Fruit fly (Drosophila melanogaster) whole organism, embryonic: ENCODE measurements around the gene CG13392.
A peak's percentile ranks its signal among the peaks of the same experiment; 100 is the strongest.

Source experiments
- ATbp ChIP-seq: fragments of 200-800 bp; sonication (Bioruptor generic); optimal IDR thresholded peaks from 2 replicates; lab custom pipeline; 2017; ENCODE audit warnings: missing biosample characterization, mild to moderate bottlenecking, missing genetic modification characterization, missing genetic modification reagents
- CG11504 ChIP-seq: fragments of 200-800 bp; sonication (Bioruptor generic); optimal IDR thresholded peaks from 3 replicates; lab custom pipeline; 2019; ENCODE audit warnings: missing biosample characterization, mild to moderate bottlenecking, missing genetic modification characterization, moderate library complexity
- CG12391 ChIP-seq: fragments of 200-800 bp; sonication (Bioruptor generic); optimal IDR thresholded peaks from 3 replicates; lab custom pipeline; 2018; ENCODE audit warnings: missing biosample characterization, mild to moderate bottlenecking, missing genetic modification characterization, moderate library complexity
- CG12659 ChIP-seq: fragments of 200-800 bp; sonication (Bioruptor generic); optimal IDR thresholded peaks from 3 replicates; lab custom pipeline; 2017; ENCODE audit warnings: mild to moderate bottlenecking, missing biosample characterization, missing genetic modification reagents, missing genetic modification characterization
- CG14860 ChIP-seq: fragments of 200-800 bp; sonication (Bioruptor generic); IDR thresholded peaks from 3 replicates; pipeline ENCODE4 v1.3.6; 2022; ENCODE audit warnings: missing biosample characterization, missing genetic modification characterization; ENCODE audit not compliant: partially characterized antibody
- CG15269 ChIP-seq: fragments of 200-800 bp; sonication (Bioruptor generic); optimal IDR thresholded peaks from 2 replicates; lab custom pipeline; 2018; ENCODE audit warnings: missing biosample characterization, mild to moderate bottlenecking, missing genetic modification characterization, moderate library complexity
- CG18619 ChIP-seq: fragments of 200-800 bp; sonication (Bioruptor generic); optimal IDR thresholded peaks from 3 replicates; lab custom pipeline; 2017; ENCODE audit warnings: missing biosample characterization, mild to moderate bottlenecking, missing genetic modification characterization
- CG30403 ChIP-seq: fragments of 200-800 bp; sonication (Bioruptor generic); optimal IDR thresholded peaks from 3 replicates; lab custom pipeline; 2016; ENCODE audit warnings: missing biosample characterization, missing genetic modification characterization
- CG33557 ChIP-seq: fragments of 200-800 bp; sonication (Bioruptor generic); optimal IDR thresholded peaks from 2 replicates; lab custom pipeline; 2019; ENCODE audit warnings: missing biosample characterization, mild to moderate bottlenecking, missing genetic modification characterization, moderate library complexity
- CG3995 ChIP-seq: fragments of 200-800 bp; sonication (Bioruptor generic); optimal IDR thresholded peaks from 3 replicates; lab custom pipeline; 2016; ENCODE audit warnings: missing biosample characterization, missing genetic modification characterization
- CG4360 ChIP-seq: fragments of 200-800 bp; sonication (Bioruptor generic); IDR thresholded peaks from 2 replicates; pipeline ENCODE4 v1.3.6; 2022; ENCODE audit warnings: missing biosample characterization, missing genetic modification characterization
- CG5180 ChIP-seq: fragments of 200-800 bp; sonication (Bioruptor generic); optimal IDR thresholded peaks from 3 replicates; lab custom pipeline; 2017; ENCODE audit warnings: missing biosample characterization, missing genetic modification characterization, mild to moderate bottlenecking, moderate library complexity, missing genetic modification reagents
- CG7839 ChIP-seq: fragments of 200-800 bp; sonication (Bioruptor generic); optimal IDR thresholded peaks from 3 replicates; lab custom pipeline; 2018; ENCODE audit warnings: missing biosample characterization, mild to moderate bottlenecking, missing genetic modification characterization, moderate library complexity
- CG8281 ChIP-seq: fragments of 200-800 bp; sonication (Bioruptor generic); optimal IDR thresholded peaks from 2 replicates; lab custom pipeline; 2018; ENCODE audit warnings: missing biosample characterization, mild to moderate bottlenecking, missing genetic modification characterization, moderate library complexity
- CG9932 ChIP-seq: fragments of 200-800 bp; sonication (Bioruptor generic); IDR thresholded peaks from 2 replicates; pipeline ENCODE4 v1.3.6; 2022; ENCODE audit warnings: missing biosample characterization, missing genetic modification characterization
- CoRest ChIP-seq: fragments of 200-800 bp; sonication (Bioruptor generic); optimal IDR thresholded peaks from 3 replicates; lab custom pipeline; 2018; ENCODE audit warnings: missing biosample characterization, mild to moderate bottlenecking, missing genetic modification characterization, moderate library complexity
- D19B ChIP-seq: fragments of 200-800 bp; sonication (Bioruptor generic); optimal IDR thresholded peaks from 2 replicates; lab custom pipeline; 2017; ENCODE audit warnings: missing biosample characterization, mild to moderate bottlenecking, missing genetic modification characterization
- Dip2 ChIP-seq: fragments of 200-800 bp; sonication (Bioruptor generic); IDR thresholded peaks from 2 replicates; pipeline ENCODE4 v1.3.6; 2022; ENCODE audit warnings: missing biosample characterization, missing genetic modification characterization
- Ets65A ChIP-seq: fragments of 200-800 bp; sonication (Bioruptor generic); peaks from one replicate; lab custom pipeline; 2016; ENCODE audit warnings: missing biosample characterization, missing genetic modification characterization
- Hr3 ChIP-seq: fragments of 200-800 bp; sonication (Bioruptor generic); optimal IDR thresholded peaks from 3 replicates; lab custom pipeline; 2016; ENCODE audit warnings: missing biosample characterization, missing genetic modification characterization
- Med ChIP-seq: fragments of 200-800 bp; sonication (Bioruptor generic); peaks from one replicate; lab custom pipeline; 2016; ENCODE audit warnings: missing biosample characterization, missing genetic modification characterization, mild to moderate bottlenecking, inconsistent platforms, moderate library complexity
- Oli ChIP-seq: fragments of 200-800 bp; sonication (Bioruptor generic); optimal IDR thresholded peaks from 2 replicates; lab custom pipeline; 2018; ENCODE audit warnings: missing biosample characterization, mild to moderate bottlenecking, missing genetic modification characterization, moderate library complexity
- PHDP ChIP-seq: fragments of 200-800 bp; sonication (Bioruptor generic); optimal IDR thresholded peaks from 3 replicates; lab custom pipeline; 2018; ENCODE audit warnings: missing biosample characterization, mild to moderate bottlenecking, missing genetic modification characterization, moderate library complexity
- Rfx ChIP-seq: fragments of 200-800 bp; sonication (Bioruptor generic); IDR thresholded peaks from 2 replicates; pipeline ENCODE4 v1.3.6; 2022; ENCODE audit warnings: missing biosample characterization, missing genetic modification characterization
- Rx ChIP-seq: fragments of 200-800 bp; sonication (Bioruptor generic); IDR thresholded peaks from 2 replicates; pipeline ENCODE4 v1.3.6; 2022; ENCODE audit warnings: missing biosample characterization, missing genetic modification characterization
- Sox102F ChIP-seq: fragments of 200-800 bp; sonication (Bioruptor generic); optimal IDR thresholded peaks from 2 replicates; lab custom pipeline; 2018; ENCODE audit warnings: missing biosample characterization, mild to moderate bottlenecking, missing genetic modification characterization, moderate library complexity
- Tbp ChIP-seq: fragments of >200 bp; optimal IDR thresholded peaks from 2 replicates; lab custom pipeline; 2018; ENCODE audit warnings: missing biosample characterization, missing genetic modification characterization
- Trl ChIP-seq, 3 experiments: fragments of >200 bp in 2 of 3; fragments of 200-800 bp in 1 of 3; sonication (Bioruptor generic) in 1 of 3; optimal IDR thresholded peaks; 2 replicates in 1 of 3; 3 replicates in 2 of 3; lab custom pipeline; 2016 to 2017; ENCODE audit warnings: missing biosample characterization in 1 of 3, missing genetic modification characterization in 1 of 3
- az2 ChIP-seq: fragments of 200-800 bp; sonication (Bioruptor generic); optimal IDR thresholded peaks from 3 replicates; lab custom pipeline; 2016; ENCODE audit warnings: missing biosample characterization, missing genetic modification characterization
- br ChIP-seq: fragments of >200 bp; optimal IDR thresholded peaks from 2 replicates; lab custom pipeline; 2017
- chm ChIP-seq: fragments of 200-800 bp; sonication (Bioruptor generic); IDR thresholded peaks from 2 replicates; pipeline ENCODE4 v1.3.6; 2022; ENCODE audit warnings: missing biosample characterization, missing genetic modification characterization
- crol ChIP-seq: fragments of 200-800 bp; sonication (Bioruptor generic); IDR thresholded peaks from 2 replicates; pipeline ENCODE4 v1.3.6; 2022; ENCODE audit warnings: missing biosample characterization, missing genetic modification characterization
- cwo ChIP-seq: fragments of 200-800 bp; sonication (Bioruptor generic); optimal IDR thresholded peaks from 3 replicates; lab custom pipeline; 2017; ENCODE audit warnings: missing biosample characterization, missing genetic modification characterization, mild to moderate bottlenecking, moderate library complexity, missing genetic modification reagents
- danr ChIP-seq: fragments of 200-800 bp; sonication (Bioruptor generic); IDR thresholded peaks from 2 replicates; pipeline ENCODE4 v1.3.6; 2022; ENCODE audit warnings: missing biosample characterization, missing genetic modification characterization
- gem ChIP-seq: fragments of 200-800 bp; sonication (Bioruptor generic); optimal IDR thresholded peaks from 2 replicates; lab custom pipeline; 2019; ENCODE audit warnings: missing biosample characterization, mild to moderate bottlenecking, missing genetic modification characterization, moderate library complexity
- grau ChIP-seq: fragments of 200-800 bp; optimal IDR thresholded peaks from 3 replicates; lab custom pipeline; 2019; ENCODE audit warnings: missing biosample characterization, mild to moderate bottlenecking, missing genetic modification characterization, moderate library complexity
- kni ChIP-seq: fragments of 200-800 bp; sonication (Bioruptor generic); optimal IDR thresholded peaks from 3 replicates; lab custom pipeline; 2017; ENCODE audit warnings: mild to moderate bottlenecking, missing biosample characterization, missing genetic modification reagents, missing genetic modification characterization
- nom ChIP-seq: fragments of 200-800 bp; sonication (Bioruptor generic); optimal IDR thresholded peaks from 2 replicates; lab custom pipeline; 2017; ENCODE audit warnings: missing biosample characterization, missing genetic modification characterization, mild to moderate bottlenecking, moderate library complexity, missing genetic modification reagents
- pita ChIP-seq: fragments of 200-800 bp; sonication (Bioruptor generic); optimal IDR thresholded peaks from 2 replicates; lab custom pipeline; 2017; ENCODE audit warnings: missing biosample characterization, mild to moderate bottlenecking, missing genetic modification characterization
- psq ChIP-seq: fragments of 200-800 bp; sonication (Bioruptor generic); optimal IDR thresholded peaks from 2 replicates; lab custom pipeline; 2017; ENCODE audit warnings: missing biosample characterization, missing genetic modification characterization
- rib ChIP-seq: fragments of 200-800 bp; sonication (Bioruptor generic); IDR thresholded peaks from 2 replicates; pipeline ENCODE4 v1.3.6; 2022; ENCODE audit warnings: missing biosample characterization, missing genetic modification characterization
- scrt ChIP-seq: fragments of 200-800 bp; sonication (Bioruptor generic); optimal IDR thresholded peaks from 2 replicates; lab custom pipeline; 2018; ENCODE audit warnings: missing biosample characterization, mild to moderate bottlenecking, missing genetic modification characterization, moderate library complexity
- sens ChIP-seq: fragments of 200-800 bp; sonication (Bioruptor generic); peaks from one replicate; lab custom pipeline; 2016; ENCODE audit warnings: missing biosample characterization, missing genetic modification characterization
- slou ChIP-seq: fragments of 200-800 bp; sonication (Bioruptor generic); optimal IDR thresholded peaks from 3 replicates; lab custom pipeline; 2016; ENCODE audit warnings: missing biosample characterization, missing genetic modification characterization
- yki ChIP-seq: fragments of >200 bp; optimal IDR thresholded peaks from 3 replicates; lab custom pipeline; 2018
- z ChIP-seq: fragments of 200-800 bp; sonication (Bioruptor generic); IDR thresholded peaks from 3 replicates; pipeline ENCODE4 v1.3.6; 2022; ENCODE audit warnings: missing biosample characterization, missing genetic modification characterization

Gene CG13392

DNA sequence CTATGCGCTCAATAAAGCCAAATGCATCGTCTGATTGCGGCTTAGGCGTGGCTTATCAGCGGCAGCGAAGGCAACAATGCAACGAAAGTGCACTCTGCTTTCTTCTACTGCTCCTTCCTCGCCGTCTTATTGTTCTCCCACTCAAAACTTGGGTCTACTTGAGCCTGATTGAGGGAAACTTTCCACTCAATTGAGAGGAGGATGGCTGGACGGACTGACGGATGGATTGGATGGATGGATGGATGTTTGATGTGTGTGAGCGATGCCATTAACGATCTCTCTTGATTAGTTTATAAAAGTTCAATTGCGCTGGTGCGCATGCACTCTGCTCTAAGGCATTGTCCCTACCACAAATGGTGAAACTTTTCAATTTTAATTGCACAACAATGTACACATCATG lies 40.4 kb upstream of the CG13392 start:
- TF ChIP-seq Med (GFP tag; lab: Kevin White, UChicago), result peak; percentile 27
- TF ChIP-seq cwo (GFP tag; lab: Kevin White, UChicago), result no peak
- TF ChIP-seq CG8281 (tag; lab: Kevin White, UChicago), result peak; percentile 98
- no peak for TF ChIP-seq CG5180 (GFP tag; lab: Kevin White, UChicago)
- TF ChIP-seq z (GFP tag; lab: Robert Waterston, UW), result peak; percentile 79
- TF ChIP-seq Ets65A (GFP tag; lab: Kevin White, UChicago), result peak; percentile 3
- no peak for TF ChIP-seq CG18619 (GFP tag; lab: Kevin White, UChicago)
- no peak for TF ChIP-seq scrt

DNA sequence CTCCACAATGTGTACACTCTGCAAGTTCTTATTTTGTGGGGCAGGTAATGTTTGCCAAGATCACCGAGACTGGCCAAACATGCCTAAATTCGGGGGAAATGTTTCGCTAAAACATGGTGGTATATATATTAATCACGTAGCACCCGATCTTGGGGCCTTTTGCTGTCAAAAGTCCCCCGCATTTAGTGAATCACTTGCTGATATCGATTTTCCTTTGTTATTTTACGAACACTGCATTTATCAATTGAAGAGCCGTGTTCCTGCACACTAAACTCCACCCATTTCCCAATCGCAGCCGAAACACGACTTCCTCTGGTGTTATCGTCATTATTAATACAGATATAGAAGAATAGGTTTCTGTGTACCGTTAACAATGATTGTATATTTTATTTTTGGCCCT lies 39.1 kb upstream of the CG13392 start:
- TF ChIP-seq slou (GFP tag; lab: Kevin White, UChicago), result no peak
- no peak for TF ChIP-seq CG33557 (GFP tag; lab: Kevin White, UChicago)
- peak; percentile 58 for TF ChIP-seq kni
- peak; percentile 44 for TF ChIP-seq sens (GFP tag; lab: Kevin White, UChicago)
- TF ChIP-seq CG14860 (GFP tag; lab: Robert Waterston, UW), result no peak
- TF ChIP-seq CG3995 (GFP tag; lab: Kevin White, UChicago), result no peak
- TF ChIP-seq psq, result no peak
- TF ChIP-seq ATbp (GFP tag; lab: Kevin White, UChicago), result no peak
- TF ChIP-seq, all 482 proteins: peak for 2

DNA sequence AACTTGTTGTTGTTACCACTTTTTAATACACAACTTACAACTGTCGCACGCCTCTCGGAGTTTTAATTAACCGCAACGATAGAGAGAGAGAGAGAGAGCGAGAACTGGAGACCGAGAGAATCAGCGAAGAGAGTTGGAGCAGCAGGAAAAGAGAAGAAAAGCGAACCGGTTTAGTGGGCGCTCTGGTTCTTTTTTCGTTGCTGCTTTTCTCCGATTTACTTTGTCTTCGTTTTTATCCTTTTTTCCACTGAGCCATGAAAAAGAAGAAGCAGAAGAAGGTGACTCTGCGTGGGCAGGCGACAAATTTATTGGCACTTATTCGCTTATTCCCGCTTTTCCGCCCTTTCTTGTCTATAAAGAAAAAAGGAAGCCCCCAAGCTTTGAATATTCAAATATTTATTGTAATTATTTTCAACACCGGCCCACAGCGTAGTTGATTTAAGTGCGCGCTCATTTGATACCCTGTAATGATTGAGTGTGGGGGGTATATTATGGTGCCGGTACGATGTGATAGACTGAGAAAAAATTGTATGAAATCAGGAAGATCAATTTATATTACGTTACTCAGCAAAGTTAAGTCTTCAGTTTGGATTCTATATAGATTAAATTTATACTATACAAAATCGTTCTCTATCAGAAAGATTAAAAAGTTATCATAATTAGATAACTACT lies 37.8 kb upstream of the CG13392 start:
- peak; percentile 6; the same call in 1 of the 2 replicates for TF ChIP-seq CG9932
- peak; percentile 34 for TF ChIP-seq CG11504
- TF ChIP-seq scrt, result no peak
- no peak for TF ChIP-seq pita
- TF ChIP-seq Oli (tag; lab: Kevin White, UChicago), result peak; percentile 17
- peak; percentile 45 for TF ChIP-seq gem
- peak; percentile 8 for TF ChIP-seq grau (tag; lab: Kevin White, UChicago)
- peak; percentile 11 for TF ChIP-seq PHDP
- peak; percentile 5 for TF ChIP-seq az2
- TF ChIP-seq CG15269 (tag; lab: Kevin White, UChicago), result peak; percentile 8
- TF ChIP-seq Tbp (GFP tag; lab: Kevin White, UChicago), result no peak
- TF ChIP-seq chm (GFP tag; lab: Robert Waterston, UW), result peak; percentile 31; the same call in 1 of the 2 replicates
- TF ChIP-seq Med (GFP tag; lab: Kevin White, UChicago), result peak; percentile 62
- no peak for TF ChIP-seq br (lab: Kevin White, UChicago)
- TF ChIP-seq CoRest (tag; lab: Kevin White, UChicago), result peak; percentile 16
- TF ChIP-seq D19B (GFP tag; lab: Kevin White, UChicago), result peak; percentile 75
- TF ChIP-seq Dip2, result no peak
- peak; percentile 7 for TF ChIP-seq CG7839 (tag; lab: Kevin White, UChicago)
- no peak for TF ChIP-seq rib (GFP tag; lab: Robert Waterston, UW)
- peak; percentile 77 for TF ChIP-seq sens (GFP tag; lab: Kevin White, UChicago)
- peak; percentile 8 for TF ChIP-seq CG30403 (GFP tag; lab: Kevin White, UChicago)
- peak; percentile 92 for TF ChIP-seq nom (GFP tag; lab: Kevin White, UChicago)
- TF ChIP-seq CG12391, result peak; percentile 24
- TF ChIP-seq Hr3, result no peak
- TF ChIP-seq yki (lab: Kevin White, UChicago), result peak; percentile 14
- no peak for TF ChIP-seq Rx (GFP tag; lab: Robert Waterston, UW)
- peak; percentile 78 for TF ChIP-seq Trl (optimal IDR thresholded peaks at IDR 0.05; lab: Kevin White, UChicago)
- TF ChIP-seq Trl (GFP tag; optimal IDR thresholded peaks at IDR 0.05; lab: Kevin White, UChicago), result no peak
- TF ChIP-seq crol (GFP tag; lab: Robert Waterston, UW), result no peak
- no peak for TF ChIP-seq danr (GFP tag; lab: Robert Waterston, UW)
- peak; percentile 3 for TF ChIP-seq CG12659 (GFP tag; lab: Kevin White, UChicago)
- 0 out of 2 replicates have a peak, but pooled peaks have one; percentile 28 for TF ChIP-seq CG4360
- peak; percentile 27; the same call in 1 of the 2 replicates for TF ChIP-seq Rfx (GFP tag; lab: Robert Waterston, UW)
- peak; percentile 13 for TF ChIP-seq Sox102F (GFP tag; lab: Kevin White, UChicago)
